Fruit fly (Drosophila melanogaster) whole organism, adult: ENCODE data around the gene Mekk1.

Experiments used
- CG1620 ChIP-seq: fragments of 200-800 bp; sonication (Bioruptor generic); optimal IDR thresholded peaks from 2 replicates; lab custom pipeline; 2016; ENCODE audit warnings: missing biosample characterization, missing genetic modification characterization
- CG33017 ChIP-seq: fragments of 200-800 bp; sonication (Bioruptor generic); optimal IDR thresholded peaks from 2 replicates; lab custom pipeline; 2018; ENCODE audit warnings: missing biosample characterization, mild to moderate bottlenecking, missing genetic modification characterization, moderate library complexity
- CG7045 ChIP-seq: fragments of 200-800 bp; sonication (Bioruptor generic); optimal IDR thresholded peaks from 2 replicates; lab custom pipeline; 2017; ENCODE audit warnings: missing biosample characterization, mild to moderate bottlenecking, missing genetic modification characterization
- CG7101 ChIP-seq: fragments of 200-800 bp; sonication (Bioruptor generic); optimal IDR thresholded peaks from 2 replicates; lab custom pipeline; 2018; ENCODE audit warnings: missing biosample characterization, mild to moderate bottlenecking, missing genetic modification characterization, moderate library complexity
- Clk ChIP-seq: fragments of 200-800 bp; sonication (Bioruptor generic); optimal IDR thresholded peaks from 2 replicates; lab custom pipeline; 2017; ENCODE audit warnings: missing biosample characterization, missing genetic modification characterization
- kay ChIP-seq: fragments of 200-800 bp; sonication (Bioruptor generic); peaks from one replicate; lab custom pipeline; 2016; ENCODE audit warnings: missing biosample characterization, missing genetic modification characterization, borderline replicate concordance

DNA sequence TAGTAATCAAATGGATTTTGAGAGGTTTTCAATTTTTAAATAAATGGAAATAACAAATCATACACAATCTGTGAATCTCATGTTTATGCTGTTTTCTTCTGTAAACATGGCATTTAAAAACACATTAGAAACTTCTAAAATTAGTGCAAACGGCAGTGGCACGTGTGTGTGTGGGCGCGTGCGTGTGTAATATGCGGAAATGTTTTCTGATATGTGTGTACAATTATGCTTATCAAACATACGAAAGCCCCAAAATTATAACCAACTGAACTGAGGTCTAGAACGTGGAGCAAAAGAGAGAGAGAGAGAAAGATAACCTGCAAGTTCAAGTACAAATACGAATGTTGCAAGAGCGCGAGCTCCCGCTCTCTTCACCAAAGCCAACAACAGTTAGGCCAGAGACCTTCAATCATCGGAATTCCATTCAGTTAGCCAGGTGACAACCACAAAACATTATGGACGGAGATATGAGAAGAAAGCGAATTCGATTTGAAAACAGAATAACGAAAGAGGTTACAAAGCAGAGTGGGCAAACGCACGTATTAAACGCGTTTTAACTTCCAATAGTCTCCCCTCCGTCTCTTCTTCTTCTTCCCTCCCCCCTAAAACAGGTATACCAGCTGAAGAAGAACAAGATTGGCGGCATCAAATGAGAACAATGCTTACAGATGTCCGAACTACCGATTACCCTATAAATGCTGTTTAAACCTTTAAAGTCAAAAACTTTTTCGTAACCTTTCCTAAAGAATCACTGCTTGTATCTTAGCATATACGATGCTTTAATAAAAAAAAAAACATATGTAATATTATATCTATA lies 2.2 kb downstream of the Mekk1 start:
- TF ChIP-seq CG7101 (tag; lab: Kevin White, UChicago) (peak; percentile 84), Clk (no peak), CG33017 (peak; percentile 36), CG1620 (GFP tag; lab: Kevin White, UChicago) (no peak), kay (no peak), CG7045 (peak; percentile 45)
